Worm (Caenorhabditis elegans): ENCODE measurements around the gene Y22D7AR.14.

Gene Y22D7AR.14

ce11 chrIII:1661031-1661430 lies 28.8 kb downstream of the Y22D7AR.14 start:
- TF ChIP-seq unc-62 (GFP tag; optimal IDR thresholded peaks at IDR 0.05) (no peak), crh-2 (tag; optimal IDR thresholded peaks at IDR 0.05) (peak; percentile 9), fos-1 (tag; optimal IDR thresholded peaks at IDR 0.05) (peak; percentile 99), mab-5 (tag; optimal IDR thresholded peaks at IDR 0.05) (no peak), ama-1 (optimal IDR thresholded peaks at IDR 0.05) (no peak), skn-1 (tag; optimal IDR thresholded peaks at IDR 0.05) (peak; percentile 69), gmeb-1 (tag; optimal IDR thresholded peaks at IDR 0.05) (no peak)

- no peak for TF ChIP-seq unc-39 (tag; optimal IDR thresholded peaks at IDR 0.05)
- TF ChIP-seq nhr-23 (tag; optimal IDR thresholded peaks at IDR 0.05), result no peak
- no peak for TF ChIP-seq nhr-77 (tag; optimal IDR thresholded peaks at IDR 0.05)
- no peak for TF ChIP-seq nhr-11 (tag; optimal IDR thresholded peaks at IDR 0.05)
- no peak for TF ChIP-seq F13H6.1 (tag; optimal IDR thresholded peaks at IDR 0.05)
- TF ChIP-seq nhr-129 (tag; optimal IDR thresholded peaks at IDR 0.05), result no peak
- no peak for TF ChIP-seq zag-1 (tag; optimal IDR thresholded peaks at IDR 0.05)
- TF ChIP-seq R02D3.7 (tag; optimal IDR thresholded peaks at IDR 0.05), result no peak
- TF ChIP-seq blmp-1 (tag; optimal IDR thresholded peaks at IDR 0.05; ENCODE audit: insufficient read depth), result no peak
- TF ChIP-seq snpc-4 (tag; optimal IDR thresholded peaks at IDR 0.05), result no peak
- TF ChIP-seq ZK546.5 (tag; optimal IDR thresholded peaks at IDR 0.05), result no peak
- TF ChIP-seq nhr-6 (tag; optimal IDR thresholded peaks at IDR 0.05), result no peak
- TF ChIP-seq unc-62 (GFP tag; optimal IDR thresholded peaks at IDR 0.05), result no peak
- no peak for TF ChIP-seq dmd-4 (tag; optimal IDR thresholded peaks at IDR 0.05)
- TF ChIP-seq nhr-10 (tag; optimal IDR thresholded peaks at IDR 0.05), result no peak
- TF ChIP-seq fos-1 (tag; optimal IDR thresholded peaks at IDR 0.05), result no peak
- TF ChIP-seq skn-1 (tag; optimal IDR thresholded peaks at IDR 0.05), result no peak
- no peak for TF ChIP-seq ztf-1 (GFP tag; conservative IDR thresholded peaks at IDR 0.05)
Measured at ce11 chrIII:1659763-1660162, 30.1 kb downstream of the Y22D7AR.14 start, which contains the start of gene Y22D7AL.15. TSS of gene Y22D7AL.15 (minus strand) at chrIII:1659863.

ce11 chrIII:1657380-1657779 lies 32.4 kb downstream of the Y22D7AR.14 start, which contains the start of gene cht-4:
TSS of gene cht-4 (minus strand) at chrIII:1657480.
- no peak for TF ChIP-seq crh-2 (tag; optimal IDR thresholded peaks at IDR 0.05)
- TF ChIP-seq R02D3.7 (tag; optimal IDR thresholded peaks at IDR 0.05), result no peak
- TF ChIP-seq skn-1 (tag; optimal IDR thresholded peaks at IDR 0.05), result no peak
- TF ChIP-seq nhr-12 (tag; optimal IDR thresholded peaks at IDR 0.05), result no peak

ce11 chrIII:1652925-1653324 lies 36.9 kb downstream of the Y22D7AR.14 start:
- TF ChIP-seq crh-2 (tag; optimal IDR thresholded peaks at IDR 0.05) (no peak), ztf-1 (GFP tag; conservative IDR thresholded peaks at IDR 0.05) (no peak), aly-2 (tag; optimal IDR thresholded peaks at IDR 0.05) (no peak), nhr-23 (tag; optimal IDR thresholded peaks at IDR 0.05) (no peak), ceh-82 (tag; optimal IDR thresholded peaks at IDR 0.05) (no peak), dmd-4 (tag; optimal IDR thresholded peaks at IDR 0.05) (no peak), lin-11 (tag; optimal IDR thresholded peaks at IDR 0.05) (no peak), fos-1 (tag; optimal IDR thresholded peaks at IDR 0.05) (no peak), mab-5 (tag; optimal IDR thresholded peaks at IDR 0.05) (no peak), blmp-1 (tag; optimal IDR thresholded peaks at IDR 0.05; ENCODE audit: insufficient read depth) (no peak), elt-1 (tag; optimal IDR thresholded peaks at IDR 0.05) (no peak), skn-1 (tag; optimal IDR thresholded peaks at IDR 0.05) (no peak)

ce11 chrIII:1652181-1652580 lies 37.6 kb downstream of the Y22D7AR.14 start, which contains the start of gene Y22D7AL.1:
TSS of gene Y22D7AL.1 (plus strand) at chrIII:1652481.
- no peak for TF ChIP-seq alr-1 (tag; optimal IDR thresholded peaks at IDR 0.05)
- TF ChIP-seq sma-3 (GFP tag; optimal IDR thresholded peaks at IDR 0.05), result no peak
- TF ChIP-seq C34F6.9 (tag; optimal IDR thresholded peaks at IDR 0.05), result no peak
- no peak for TF ChIP-seq Y55F3AM.14 (GFP tag; optimal IDR thresholded peaks at IDR 0.05)
- no peak for TF ChIP-seq nhr-6 (tag; optimal IDR thresholded peaks at IDR 0.05)
- TF ChIP-seq crh-2 (tag; optimal IDR thresholded peaks at IDR 0.05), result no peak
- TF ChIP-seq mab-5 (tag; optimal IDR thresholded peaks at IDR 0.05), result no peak
- TF ChIP-seq skn-1 (tag; optimal IDR thresholded peaks at IDR 0.05), result no peak
- TF ChIP-seq F13H6.1 (tag; optimal IDR thresholded peaks at IDR 0.05), result no peak

ce11 chrIII:1641163-1641562 lies 48.7 kb downstream of the Y22D7AR.14 start, which contains the start of gene Y22D7AL.3:
TSS of gene Y22D7AL.3 (plus strand) at chrIII:1641463.
- TF ChIP-seq nhr-21 (tag; optimal IDR thresholded peaks at IDR 0.05), result no peak
- TF ChIP-seq unc-55 (GFP tag; optimal IDR thresholded peaks at IDR 0.05), result no peak
- no peak for TF ChIP-seq F13H6.1 (tag; optimal IDR thresholded peaks at IDR 0.05)
- TF ChIP-seq lin-13 (GFP tag; optimal IDR thresholded peaks at IDR 0.05), result no peak
- no peak for TF ChIP-seq snpc-4 (tag; optimal IDR thresholded peaks at IDR 0.05)
- TF ChIP-seq alr-1 (tag; optimal IDR thresholded peaks at IDR 0.05), result no peak
- no peak for TF ChIP-seq nhr-12 (tag; optimal IDR thresholded peaks at IDR 0.05)
- TF ChIP-seq nhr-237 (tag; optimal IDR thresholded peaks at IDR 0.05), result no peak
- TF ChIP-seq unc-62 (GFP tag; optimal IDR thresholded peaks at IDR 0.05), result no peak
- no peak for TF ChIP-seq R02D3.7 (tag; optimal IDR thresholded peaks at IDR 0.05)
- TF ChIP-seq mdl-1 (tag; optimal IDR thresholded peaks at IDR 0.05), result no peak
- no peak for TF ChIP-seq lin-11 (tag; optimal IDR thresholded peaks at IDR 0.05)
- TF ChIP-seq nhr-77 (tag; optimal IDR thresholded peaks at IDR 0.05), result no peak
- TF ChIP-seq sma-9 (GFP tag; optimal IDR thresholded peaks at IDR 0.05), result no peak
- TF ChIP-seq sma-9 (tag; optimal IDR thresholded peaks at IDR 0.05), result no peak
- TF ChIP-seq nhr-25 (tag; optimal IDR thresholded peaks at IDR 0.05), result no peak
- no peak for TF ChIP-seq blmp-1 (tag; optimal IDR thresholded peaks at IDR 0.05; ENCODE audit: insufficient read depth)
- TF ChIP-seq ztf-11 (tag; optimal IDR thresholded peaks at IDR 0.05), result no peak
- no peak for TF ChIP-seq peb-1 (tag; optimal IDR thresholded peaks at IDR 0.05)
- no peak for TF ChIP-seq skn-1 (tag; optimal IDR thresholded peaks at IDR 0.05)

All from whole organism, L2 larva.